Worm (Caenorhabditis elegans) whole organism, L4/young adult: ENCODE data around the gene srz-1.
"Not testable (repeated sequence)": the region's sequence is repeated elsewhere in the genome, so short reads cannot be mapped to it uniquely, and the experiment has no call there.

Experiments used
- W03F9.2 ChIP-seq: fragments of 150-350 bp; optimal IDR thresholded peaks from 2 replicates; lab custom pipeline; 2014; ENCODE audit warnings: missing biosample characterization, missing genetic modification characterization
- dao-5 ChIP-seq: sonication (generic microtip); optimal IDR thresholded peaks from 2 replicates; lab custom pipeline; 2016; ENCODE audit warnings: missing genotype, missing genetic modification characterization, moderate library complexity, missing compliant biosample characterization
- him-1 ChIP-seq: sonication (generic microtip); optimal IDR thresholded peaks from 2 replicates; lab custom pipeline; 2016; ENCODE audit warnings: missing genotype, missing genetic modification reagents, missing genetic modification characterization, missing compliant biosample characterization

Gene srz-1

DNA sequence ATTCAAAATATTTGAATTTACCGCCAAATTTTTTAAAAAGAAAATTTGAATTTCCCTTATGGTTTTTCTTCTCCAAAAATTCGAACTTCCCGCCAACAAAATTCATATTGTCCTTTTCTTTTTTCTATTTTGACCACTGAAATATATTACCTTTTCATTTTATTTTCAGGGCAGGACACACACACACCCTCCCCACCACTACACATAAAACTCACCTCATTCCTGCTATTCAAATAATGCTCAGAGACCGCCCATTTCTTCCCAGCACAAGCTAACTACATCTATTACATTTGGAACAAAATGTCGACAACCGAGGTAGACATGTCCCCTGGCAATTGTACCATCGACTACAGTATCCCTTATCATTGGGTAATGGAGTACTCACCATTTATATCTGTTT lies 21.4 kb upstream of the srz-1 start, which contains the start of gene W06G6.15:
Gene W06G6.15 (plus strand): TSS at position 301 of the 400 bp plus-strand sequence.
- TF ChIP-seq W03F9.2, dao-5, him-1 (tag; lab: Kevin White, UChicago): not testable (repeated sequence)

DNA sequence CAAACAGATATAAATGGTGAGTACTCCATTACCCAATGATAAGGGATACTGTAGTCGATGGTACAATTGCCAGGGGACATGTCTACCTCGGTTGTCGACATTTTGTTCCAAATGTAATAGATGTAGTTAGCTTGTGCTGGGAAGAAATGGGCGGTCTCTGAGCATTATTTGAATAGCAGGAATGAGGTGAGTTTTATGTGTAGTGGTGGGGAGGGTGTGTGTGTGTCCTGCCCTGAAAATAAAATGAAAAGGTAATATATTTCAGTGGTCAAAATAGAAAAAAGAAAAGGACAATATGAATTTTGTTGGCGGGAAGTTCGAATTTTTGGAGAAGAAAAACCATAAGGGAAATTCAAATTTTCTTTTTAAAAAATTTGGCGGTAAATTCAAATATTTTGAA lies 14.8 kb upstream of the srz-1 start, which contains the start of gene Y70C5B.2:
Gene Y70C5B.2 (minus strand): TSS at position 101 of the 400 bp plus-strand sequence.
- not testable (repeated sequence) for TF ChIP-seq dao-5, W03F9.2, him-1 (tag; lab: Kevin White, UChicago)

DNA sequence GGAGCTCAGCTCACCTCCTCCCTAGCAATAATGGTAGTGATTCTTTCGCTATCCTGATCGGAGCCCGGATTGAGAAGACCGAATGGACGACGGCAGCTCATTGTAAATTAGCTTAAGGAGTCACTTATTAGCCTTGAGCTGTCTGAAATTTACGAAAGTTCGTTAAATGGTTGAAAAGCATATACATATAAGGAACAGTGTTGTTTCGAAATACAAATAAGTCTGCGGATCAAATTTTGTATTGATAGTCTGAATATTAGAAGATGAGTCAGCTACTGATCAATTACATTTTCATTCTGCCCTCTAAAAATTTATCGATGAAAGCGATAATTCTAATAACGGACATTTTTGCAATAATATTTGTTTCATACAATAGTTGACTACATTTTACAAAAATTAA lies 9.0 kb upstream of the srz-1 start, which contains the start of gene F14F8.14:
Gene F14F8.14 (minus strand): TSS at position 101 of the 400 bp plus-strand sequence.
- TF ChIP-seq W03F9.2 (tag; lab: Kevin White, UChicago) (no peak), him-1 (tag; lab: Kevin White, UChicago) (no peak), dao-5 (tag; lab: Kevin White, UChicago) (no peak)

DNA sequence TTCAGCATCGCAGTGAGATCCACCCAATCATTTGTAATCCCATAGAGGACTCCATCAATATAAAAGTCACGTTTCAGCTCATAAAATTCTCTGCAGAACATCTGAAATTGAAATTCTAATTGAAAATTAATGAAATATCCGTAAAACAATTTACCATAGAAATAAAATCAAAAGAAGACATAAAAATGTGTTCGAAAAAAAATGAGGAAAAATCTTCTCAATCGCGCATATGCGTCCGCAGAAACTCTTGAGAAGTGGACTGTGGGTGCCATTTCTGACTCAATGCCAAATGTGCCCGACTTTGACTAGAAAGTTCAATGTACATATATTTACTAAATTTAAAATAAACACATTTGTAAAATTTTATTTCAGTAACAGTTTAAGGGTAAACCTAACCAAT lies 7.2 kb upstream of the srz-1 start, which contains the start of gene F14F8.9:
Gene F14F8.9 (minus strand): TSS at position 101 of the 400 bp plus-strand sequence.
- TF ChIP-seq W03F9.2 (tag; lab: Kevin White, UChicago) (no peak), him-1 (tag; lab: Kevin White, UChicago) (no peak), dao-5 (tag; lab: Kevin White, UChicago) (no peak)

DNA sequence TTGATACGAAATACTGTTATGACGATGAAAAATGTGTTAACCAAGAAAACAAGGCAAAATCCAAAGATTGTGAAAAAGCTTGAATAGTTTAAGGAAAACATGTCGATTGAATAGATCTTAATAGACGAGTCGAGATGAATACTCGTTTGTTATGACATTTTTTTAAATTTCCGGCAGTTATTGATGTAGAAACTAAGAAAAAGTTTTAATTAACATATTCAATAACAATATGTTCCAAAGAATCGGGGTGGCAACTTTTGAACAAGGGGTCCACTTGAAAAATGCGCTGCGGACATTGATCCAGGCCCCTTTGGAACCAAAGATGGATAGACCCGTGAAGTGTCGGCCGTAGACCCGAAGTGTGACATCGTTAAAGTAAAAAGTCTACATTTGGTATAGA lies 4.5 kb upstream of the srz-1 start, which contains the start of gene str-61:
Gene str-61 (minus strand): TSS at position 101 of the 400 bp plus-strand sequence.
- TF ChIP-seq W03F9.2 (tag; lab: Kevin White, UChicago) (no peak), dao-5 (tag; lab: Kevin White, UChicago) (no peak), him-1 (tag; lab: Kevin White, UChicago) (no peak)

DNA sequence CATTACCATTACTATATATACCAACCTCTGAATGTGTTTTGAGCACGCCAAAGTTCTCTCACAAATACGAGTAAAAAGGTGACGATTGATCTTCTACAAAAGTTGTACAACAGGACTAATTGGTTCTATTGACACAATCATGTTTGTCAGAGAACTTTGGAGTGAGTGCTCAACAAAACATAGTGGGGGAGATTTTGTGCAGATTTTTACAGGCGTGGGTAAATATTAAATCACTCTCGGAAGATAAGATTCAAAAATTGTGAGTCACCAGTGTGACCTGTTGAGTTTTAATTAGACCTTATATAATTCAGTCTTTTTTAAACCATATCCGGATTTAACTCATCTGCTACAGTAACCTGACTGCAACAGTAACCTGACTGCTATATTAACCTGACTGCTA lies 3.5 kb upstream of the srz-1 start, which contains the start of gene F14F8.8:
Gene F14F8.8 (minus strand): TSS at position 101 of the 400 bp plus-strand sequence.
- TF ChIP-seq dao-5 (tag; lab: Kevin White, UChicago) (no peak), W03F9.2 (tag; lab: Kevin White, UChicago) (no peak)

DNA sequence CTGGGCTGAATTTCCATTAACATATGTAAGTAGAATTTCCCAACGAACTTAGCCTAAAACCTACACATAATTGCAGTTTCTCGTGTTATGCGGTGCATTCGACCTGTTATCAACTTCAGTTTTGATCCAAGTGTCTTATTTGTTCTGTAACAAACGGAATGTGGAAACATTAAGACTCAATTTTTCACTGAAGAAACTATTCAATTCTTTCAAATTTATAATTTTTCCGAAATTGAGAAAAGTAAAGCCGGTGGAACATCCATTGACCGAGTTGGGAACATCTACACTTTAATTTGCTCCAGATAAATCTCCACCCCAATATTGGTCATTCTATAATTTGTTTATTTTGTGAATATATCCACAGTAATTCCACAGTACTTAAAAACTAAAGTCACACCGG lies 1.3 kb upstream of the srz-1 start:
- TF ChIP-seq W03F9.2 (tag; lab: Kevin White, UChicago) (no peak), him-1 (tag; lab: Kevin White, UChicago) (no peak), dao-5 (tag; lab: Kevin White, UChicago) (no peak)

DNA sequence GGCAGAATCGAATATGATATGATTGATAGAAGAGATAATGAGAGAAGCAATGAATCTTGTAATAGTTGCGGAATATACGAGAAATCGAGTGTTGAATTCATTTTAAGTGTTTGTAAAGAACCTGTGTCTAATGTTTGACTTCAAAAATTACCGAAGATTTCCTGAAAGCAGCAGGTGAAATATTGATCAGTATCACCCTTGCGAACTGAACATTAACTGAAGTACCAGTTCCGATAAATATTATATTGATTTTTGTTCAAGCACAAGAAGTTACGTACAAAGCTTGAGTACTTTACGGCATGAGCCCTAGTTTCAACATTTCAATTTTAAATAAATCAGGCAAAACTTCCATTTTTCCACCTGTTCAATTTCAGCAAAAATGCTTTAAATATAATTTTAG lies 3.6 kb downstream of the srz-1 start, which contains the start of gene srz-103:
Gene srz-103 (minus strand): TSS at position 101 of the 400 bp plus-strand sequence.
- no peak for TF ChIP-seq him-1 (tag; lab: Kevin White, UChicago)
- no peak for TF ChIP-seq dao-5 (tag; lab: Kevin White, UChicago)
- TF ChIP-seq W03F9.2 (tag; lab: Kevin White, UChicago), result no peak

DNA sequence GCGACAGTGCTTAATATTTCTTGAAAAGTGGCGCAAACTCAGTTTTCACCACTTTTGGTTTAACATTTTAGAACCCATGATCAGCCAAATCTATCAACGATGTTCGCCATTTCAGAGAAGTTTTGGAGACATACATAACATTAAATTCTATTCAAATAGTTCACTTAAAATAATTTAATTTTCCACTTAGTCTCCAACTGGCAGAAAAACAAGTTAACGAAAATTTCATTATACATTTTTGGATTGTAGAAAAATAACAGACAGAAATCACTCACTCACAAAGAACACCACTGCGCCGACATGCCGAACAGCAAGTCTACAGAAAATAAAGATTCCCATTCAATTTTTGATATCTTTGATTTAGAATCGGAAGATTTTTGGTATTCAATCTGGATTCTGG lies 4.3 kb downstream of the srz-1 start, which contains the start of gene srw-44:
Gene srw-44 (plus strand): TSS at position 301 of the 400 bp plus-strand sequence.
- TF ChIP-seq dao-5 (tag; lab: Kevin White, UChicago), result no peak
- no peak for TF ChIP-seq him-1 (tag; lab: Kevin White, UChicago)
- no peak for TF ChIP-seq W03F9.2 (tag; lab: Kevin White, UChicago)

DNA sequence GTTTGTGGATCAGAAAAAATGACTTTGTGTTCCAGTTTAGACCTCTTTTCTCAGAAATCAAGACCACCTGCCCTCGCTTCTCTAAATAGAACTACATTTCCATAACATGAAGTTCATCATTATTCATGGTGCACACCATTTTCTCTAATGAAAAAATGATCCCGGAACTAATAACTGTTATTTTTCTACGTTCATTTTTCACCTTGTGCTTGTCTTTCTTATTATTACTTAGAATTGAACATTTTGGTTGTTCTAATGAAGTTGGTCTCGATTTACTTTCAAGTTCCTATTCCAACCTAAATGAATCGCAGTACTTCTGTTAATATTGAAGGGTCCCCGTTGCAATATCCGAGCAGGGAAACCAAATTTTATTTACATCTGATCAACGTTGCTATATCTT lies 7.2 kb downstream of the srz-1 start, which contains the start of gene srw-36:
Gene srw-36 (plus strand): TSS at position 301 of the 400 bp plus-strand sequence.
- TF ChIP-seq him-1 (tag; lab: Kevin White, UChicago) (no peak), dao-5 (tag; lab: Kevin White, UChicago) (no peak), W03F9.2 (tag; lab: Kevin White, UChicago) (no peak)

DNA sequence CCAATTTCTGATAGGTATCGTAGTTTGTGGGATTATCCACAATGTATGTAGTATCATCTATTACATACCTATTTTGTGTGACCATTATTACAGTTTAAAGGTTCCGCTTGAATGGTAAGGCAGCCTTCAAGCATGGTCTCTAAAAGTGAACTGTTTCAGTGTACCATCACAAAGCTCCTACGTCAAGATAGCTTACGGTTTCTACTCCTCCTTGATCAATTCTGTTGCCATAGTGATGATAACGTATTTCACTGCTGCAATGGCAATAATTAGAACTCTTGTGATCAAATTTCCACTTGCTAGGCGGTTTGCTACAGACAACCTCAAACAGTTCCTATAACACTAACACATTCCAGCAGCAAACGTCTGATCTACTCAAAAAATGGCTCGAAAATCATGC lies 7.7 kb downstream of the srz-1 start:
- no peak for TF ChIP-seq W03F9.2 (tag; lab: Kevin White, UChicago)
- no peak for TF ChIP-seq dao-5 (tag; lab: Kevin White, UChicago)
- TF ChIP-seq him-1 (tag; lab: Kevin White, UChicago), result no peak

DNA sequence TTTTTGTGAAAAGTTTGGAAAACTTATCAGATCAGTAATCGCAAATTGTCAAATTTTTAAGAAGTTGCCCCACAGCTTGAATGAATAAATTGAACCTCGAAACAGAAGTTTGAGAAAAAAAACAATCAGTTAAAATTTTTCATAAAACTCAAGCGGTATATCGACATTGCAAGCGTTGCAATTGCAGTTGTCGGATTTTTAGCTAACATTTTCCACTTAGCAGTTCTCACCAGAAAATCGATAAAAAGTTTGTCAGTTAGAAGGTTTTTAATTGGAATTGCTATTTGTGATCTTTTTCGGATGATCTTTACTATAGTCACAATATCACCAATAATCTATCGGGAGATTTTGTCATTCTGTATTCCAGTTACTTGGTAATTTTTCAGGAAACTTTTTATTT lies 10.1 kb downstream of the srz-1 start, which contains the start of gene srw-43:
Gene srw-43 (plus strand): TSS at position 301 of the 400 bp plus-strand sequence.
- no peak for TF ChIP-seq W03F9.2 (tag; lab: Kevin White, UChicago)
- no peak for TF ChIP-seq dao-5 (tag; lab: Kevin White, UChicago)
- TF ChIP-seq him-1 (tag; lab: Kevin White, UChicago), result no peak

DNA sequence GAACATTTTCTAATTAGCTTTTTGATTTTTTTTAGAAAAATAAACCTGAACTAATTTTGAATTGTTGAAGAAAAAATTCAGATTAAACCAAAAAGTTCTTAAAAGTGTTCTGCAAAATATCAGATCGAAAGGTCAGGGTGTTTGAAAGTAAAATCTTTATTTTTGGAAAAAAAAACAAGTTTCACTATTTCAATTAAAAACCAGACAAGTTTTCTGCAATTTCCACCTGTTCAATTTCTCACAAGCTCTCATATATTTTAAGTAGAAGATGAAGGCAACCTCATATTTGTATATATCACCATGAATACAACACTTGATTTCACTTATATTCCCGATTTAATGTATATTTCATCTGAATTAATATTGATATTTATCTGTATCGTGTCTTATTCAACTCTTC lies 11.6 kb downstream of the srz-1 start, which contains the start of gene srz-102:
Gene srz-102 (plus strand): TSS at position 301 of the 400 bp plus-strand sequence.
- TF ChIP-seq dao-5 (tag; lab: Kevin White, UChicago), result no peak
- TF ChIP-seq W03F9.2 (tag; lab: Kevin White, UChicago), result no peak
- no peak for TF ChIP-seq him-1 (tag; lab: Kevin White, UChicago)
